Worm (Caenorhabditis elegans) whole organism, L1 larva: ENCODE data around the gene figl-1.

Source experiments
- C04F5.9 ChIP-seq: sonication (generic microtip); optimal IDR thresholded peaks from 2 replicates; lab custom pipeline; 2016; ENCODE audit warnings: missing genetic modification characterization, missing compliant biosample characterization
- C34B4.2 ChIP-seq: sonication (generic microtip); optimal IDR thresholded peaks from 2 replicates; lab custom pipeline; 2017; ENCODE audit warnings: mild to moderate bottlenecking, missing genetic modification characterization, missing compliant biosample characterization
- F16B12.6 ChIP-seq: fragments of 150-350 bp; optimal IDR thresholded peaks from 2 replicates; lab custom pipeline; 2014; ENCODE audit warnings: missing biosample characterization, missing genetic modification characterization
- ceh-63 ChIP-seq: fragments of 200-800 bp; sonication (Bioruptor generic); optimal IDR thresholded peaks from 2 replicates; lab custom pipeline; 2018; ENCODE audit warnings: mild to moderate bottlenecking, missing genetic modification characterization, missing compliant biosample characterization
- ceh-8 ChIP-seq: fragments of 200-800 bp; sonication (Bioruptor generic); optimal IDR thresholded peaks from 2 replicates; lab custom pipeline; 2018; ENCODE audit warnings: mild to moderate bottlenecking, missing genetic modification characterization, moderate library complexity, missing compliant biosample characterization
- ceh-82 ChIP-seq, 3 experiments: fragments of 150-350 bp in 1 of 3; sonication (generic microtip) in 2 of 3; optimal IDR thresholded peaks; 2 replicates each; lab custom pipeline; 2014 to 2017; ENCODE audit warnings: missing biosample characterization in 3 of 3, missing genetic modification characterization in 3 of 3
- ceh-90 ChIP-seq: sonication (generic microtip); optimal IDR thresholded peaks from 2 replicates; lab custom pipeline; 2016; ENCODE audit warnings: missing genetic modification characterization, missing compliant biosample characterization
- ces-1 ChIP-seq: fragments of 150-350 bp; optimal IDR thresholded peaks from 2 replicates; lab custom pipeline; 2014; ENCODE audit warnings: missing biosample characterization, missing genetic modification reagents, missing genetic modification characterization
- dpl-1 ChIP-seq, 3 experiments: fragments of 150-350 bp in 2 of 3; sonication (generic microtip) in 1 of 3; optimal IDR thresholded peaks; 2 replicates each; lab custom pipeline; 2014 to 2017; ENCODE audit warnings: missing biosample characterization in 3 of 3, missing genetic modification characterization in 3 of 3, missing genetic modification reagents in 3 of 3
- egl-13 ChIP-seq: sonication (generic microtip); optimal IDR thresholded peaks from 2 replicates; lab custom pipeline; 2016; ENCODE audit warnings: missing genotype, missing genetic modification reagents, missing genetic modification characterization, missing compliant biosample characterization
- egl-27 ChIP-seq, 2 experiments: fragments of 150-350 bp in 1 of 2; sonication (generic microtip); optimal IDR thresholded peaks; 3 replicates each; lab custom pipeline; 2017 to 2018; ENCODE audit warnings: missing biosample characterization in 2 of 2, missing genetic modification characterization in 2 of 2, missing genetic modification reagents in 2 of 2
- elt-2 ChIP-seq: sonication (generic microtip); optimal IDR thresholded peaks from 2 replicates; lab custom pipeline; 2016; ENCODE audit warnings: missing genetic modification characterization, mild to moderate bottlenecking, inconsistent platforms, missing compliant biosample characterization, missing genetic modification reagents
- fkh-8 ChIP-seq: sonication (generic microtip); optimal IDR thresholded peaks from 2 replicates; lab custom pipeline; 2016; ENCODE audit warnings: mild to moderate bottlenecking, missing genetic modification characterization, missing compliant biosample characterization
- grh-1 ChIP-seq: fragments of 200-800 bp; sonication (Bioruptor generic); IDR thresholded peaks from 2 replicates; pipeline ENCODE4 v1.3.6; 2022; ENCODE audit warnings: missing genetic modification reagents, missing genetic modification characterization, missing compliant biosample characterization
- hlh-17 ChIP-seq: fragments of 200-800 bp; sonication (Bioruptor generic); optimal IDR thresholded peaks from 2 replicates; lab custom pipeline; 2018; ENCODE audit warnings: missing genetic modification characterization, mild to moderate bottlenecking, missing compliant biosample characterization, moderate library complexity, borderline replicate concordance
- hlh-4 ChIP-seq: sonication (generic microtip); optimal IDR thresholded peaks from 2 replicates; lab custom pipeline; 2016; ENCODE audit warnings: mild to moderate bottlenecking, missing genetic modification characterization, missing compliant biosample characterization
- irx-1 ChIP-seq: sonication (generic microtip); optimal IDR thresholded peaks from 2 replicates; lab custom pipeline; 2016; ENCODE audit warnings: missing genetic modification characterization, missing compliant biosample characterization
- isw-1 ChIP-seq: fragments of 200-800 bp; sonication (Bioruptor generic); IDR thresholded peaks from 2 replicates; pipeline ENCODE4 v1.3.6; 2022; ENCODE audit warnings: missing genetic modification characterization, missing compliant biosample characterization
- lin-13 ChIP-seq: fragments of 150-350 bp; optimal IDR thresholded peaks from 2 replicates; lab custom pipeline; 2014; ENCODE audit warnings: missing biosample characterization, missing genetic modification reagents, missing genetic modification characterization
- lin-14 ChIP-seq: fragments of 200-800 bp; sonication (Bioruptor generic); optimal IDR thresholded peaks from 2 replicates; lab custom pipeline; 2018; ENCODE audit warnings: mild to moderate bottlenecking, missing genetic modification characterization, moderate library complexity, missing compliant biosample characterization
- lin-39 ChIP-seq: fragments of 150-350 bp; optimal IDR thresholded peaks from 2 replicates; lab custom pipeline; 2014; ENCODE audit warnings: missing biosample characterization, missing genetic modification reagents, missing genetic modification characterization
- lir-3 ChIP-seq: sonication (generic microtip); optimal IDR thresholded peaks from 2 replicates; lab custom pipeline; 2016; ENCODE audit warnings: mild to moderate bottlenecking, missing genetic modification characterization, moderate library complexity, missing compliant biosample characterization; ENCODE audit not compliant: poor library complexity
- mef-2 ChIP-seq: fragments of 150-350 bp; optimal IDR thresholded peaks from 2 replicates; lab custom pipeline; 2014; ENCODE audit warnings: missing biosample characterization, missing genetic modification characterization
- nhr-11 ChIP-seq: fragments of 150-350 bp; optimal IDR thresholded peaks from 2 replicates; lab custom pipeline; 2014; ENCODE audit warnings: missing biosample characterization, missing genetic modification characterization
- nhr-20 ChIP-seq: sonication (generic microtip); optimal IDR thresholded peaks from 2 replicates; lab custom pipeline; 2016; ENCODE audit warnings: mild to moderate bottlenecking, missing genetic modification characterization, missing compliant biosample characterization
- nhr-237 ChIP-seq: fragments of 150-350 bp; optimal IDR thresholded peaks from 2 replicates; lab custom pipeline; 2014; ENCODE audit warnings: missing biosample characterization, missing genetic modification characterization
- nhr-47 ChIP-seq: sonication (generic microtip); optimal IDR thresholded peaks from 2 replicates; lab custom pipeline; 2016; ENCODE audit warnings: mild to moderate bottlenecking, missing genetic modification characterization, moderate library complexity, missing compliant biosample characterization
- nhr-71 ChIP-seq: sonication (generic microtip); optimal IDR thresholded peaks from 2 replicates; lab custom pipeline; 2016; ENCODE audit warnings: mild to moderate bottlenecking, missing genetic modification characterization, moderate library complexity, missing compliant biosample characterization
- nhr-77 ChIP-seq: fragments of 150-350 bp; optimal IDR thresholded peaks from 2 replicates; lab custom pipeline; 2014; ENCODE audit warnings: missing biosample characterization, missing genetic modification characterization
- pag-3 ChIP-seq: sonication (generic microtip); optimal IDR thresholded peaks from 2 replicates; lab custom pipeline; 2017; ENCODE audit warnings: missing genetic modification characterization, mild to moderate bottlenecking, missing compliant biosample characterization, antibody characterized with exemption, borderline replicate concordance; ENCODE audit not compliant: insufficient read depth
- pax-3 ChIP-seq: fragments of 200-800 bp; sonication (Bioruptor generic); optimal IDR thresholded peaks from 2 replicates; lab custom pipeline; 2018; ENCODE audit warnings: mild to moderate bottlenecking, missing genetic modification characterization, moderate library complexity, missing compliant biosample characterization
- skn-1 ChIP-seq: fragments of 150-350 bp; optimal IDR thresholded peaks from 2 replicates; lab custom pipeline; 2014; ENCODE audit warnings: missing biosample characterization, missing genetic modification characterization
- sptf-1 ChIP-seq: fragments of 150-350 bp; optimal IDR thresholded peaks from 2 replicates; lab custom pipeline; 2014; ENCODE audit warnings: missing biosample characterization, missing genetic modification characterization
- sup-37 ChIP-seq: fragments of 200-800 bp; sonication (Bioruptor generic); optimal IDR thresholded peaks from 2 replicates; lab custom pipeline; 2018; ENCODE audit warnings: mild to moderate bottlenecking, missing genetic modification characterization, missing compliant biosample characterization
- swsn-7 ChIP-seq: sonication (generic microtip); optimal IDR thresholded peaks from 2 replicates; lab custom pipeline; 2016; ENCODE audit warnings: missing genetic modification characterization, missing compliant biosample characterization
- tlp-1 ChIP-seq: fragments of 150-350 bp; optimal IDR thresholded peaks from 2 replicates; lab custom pipeline; 2014; ENCODE audit warnings: missing biosample characterization, missing genetic modification characterization
- unc-62 ChIP-seq: fragments of 150-350 bp; optimal IDR thresholded peaks from 2 replicates; lab custom pipeline; 2014; ENCODE audit warnings: missing biosample characterization, missing genetic modification reagents, missing genetic modification characterization
- unc-86 ChIP-seq: sonication (generic microtip); optimal IDR thresholded peaks from 2 replicates; lab custom pipeline; 2016; ENCODE audit warnings: missing genetic modification characterization, missing compliant biosample characterization
- unc-98 ChIP-seq: fragments of 200-800 bp; sonication (Bioruptor generic); IDR thresholded peaks from 2 replicates; pipeline ENCODE4 v1.3.6; 2022; ENCODE audit warnings: missing genetic modification characterization, missing compliant biosample characterization
- zag-1 ChIP-seq: fragments of 150-350 bp; optimal IDR thresholded peaks from 2 replicates; lab custom pipeline; 2014; ENCODE audit warnings: missing biosample characterization, missing genetic modification characterization
- ztf-11 ChIP-seq, 2 experiments: sonication (generic microtip); optimal IDR thresholded peaks; 2 replicates each; lab custom pipeline; 2016 to 2017; ENCODE audit warnings: missing genetic modification characterization in 2 of 2, missing biosample characterization in 1 of 2, missing compliant biosample characterization in 1 of 2
- ztf-4 ChIP-seq: fragments of 150-350 bp; optimal IDR thresholded peaks from 2 replicates; lab custom pipeline; 2014; ENCODE audit warnings: missing biosample characterization, missing genetic modification characterization

Gene figl-1

ce11 chrV:4387402-4387801 lies 41.6 kb upstream of the figl-1 start, which contains the start of gene F13A2.9:
F13A2.9 (minus strand) TSS chrV:4387502.
- TF ChIP-seq sup-37 (GFP tag; lab: Kevin White, UChicago) (no peak), ztf-4 (tag; lab: Kevin White, UChicago) (no peak), ceh-8 (GFP tag; lab: Kevin White, UChicago) (peak; percentile 74), ceh-90 (tag; lab: Kevin White, UChicago) (peak; percentile 27), ztf-11 (tag; optimal IDR thresholded peaks at IDR 0.05; lab: Kevin White, UChicago) (no peak), sptf-1 (tag; lab: Kevin White, UChicago) (no peak), fkh-8 (tag; lab: Kevin White, UChicago) (peak; percentile 8), lin-14 (GFP tag; lab: Kevin White, UChicago) (no peak), unc-98 (GFP tag; lab: Robert Waterston, UW) (no peak), lir-3 (tag; lab: Kevin White, UChicago) (no peak), grh-1 (GFP tag; lab: Robert Waterston, UW) (no peak), ceh-82 (tag; optimal IDR thresholded peaks at IDR 0.05; lab: Kevin White, UChicago) (no peak), nhr-71 (tag; lab: Kevin White, UChicago) (no peak), pax-3 (tag; lab: Kevin White, UChicago) (no peak), lin-13 (no peak), isw-1 (GFP tag; lab: Robert Waterston, UW) (no peak), F16B12.6 (tag; lab: Kevin White, UChicago) (no peak)
- TF ChIP-seq, all 84 proteins: peak for 3

ce11 chrV:4386173-4386572 lies 40.4 kb upstream of the figl-1 start, which contains the start of gene F13A2.10:
F13A2.10 (minus strand) TSS chrV:4386273.
- TF ChIP-seq egl-27 (tag; optimal IDR thresholded peaks at IDR 0.05; lab: Kevin White, UChicago): no peak
- TF ChIP-seq hlh-17 (GFP tag; lab: Kevin White, UChicago): no peak
- TF ChIP-seq nhr-47 (tag; lab: Kevin White, UChicago): no peak
- TF ChIP-seq zag-1 (tag; lab: Kevin White, UChicago): no peak
- TF ChIP-seq pag-3 (tag; lab: Kevin White, UChicago): no peak
- no peak for TF ChIP-seq hlh-4 (tag; lab: Kevin White, UChicago)
- TF ChIP-seq lin-39 (tag; lab: Kevin White, UChicago): no peak
- no peak for TF ChIP-seq ces-1
- TF ChIP-seq mef-2 (tag; lab: Kevin White, UChicago): no peak
- TF ChIP-seq elt-2 (tag; lab: Kevin White, UChicago): no peak
- no peak for TF ChIP-seq irx-1 (tag; lab: Kevin White, UChicago)
- no peak for TF ChIP-seq C34B4.2 (tag; lab: Kevin White, UChicago)
- no peak for TF ChIP-seq lin-13
- TF ChIP-seq, all 84 proteins: peak for 0

- no peak for TF ChIP-seq skn-1 (tag; lab: Kevin White, UChicago)
- TF ChIP-seq C04F5.9 (tag; lab: Kevin White, UChicago): no peak
- no peak for TF ChIP-seq unc-62
- no peak for TF ChIP-seq nhr-77 (tag; lab: Kevin White, UChicago)
- no peak for TF ChIP-seq unc-86 (tag; lab: Kevin White, UChicago)
- TF ChIP-seq tlp-1 (tag; lab: Kevin White, UChicago): no peak
- no peak for TF ChIP-seq pax-3 (tag; lab: Kevin White, UChicago)
- TF ChIP-seq fkh-8 (tag; lab: Kevin White, UChicago): no peak
- TF ChIP-seq nhr-11: no peak
- no peak for TF ChIP-seq ceh-63 (GFP tag; lab: Kevin White, UChicago)
- TF ChIP-seq lin-39 (tag; lab: Kevin White, UChicago): no peak
- TF ChIP-seq nhr-71 (tag; lab: Kevin White, UChicago): no peak
- TF ChIP-seq isw-1 (GFP tag; lab: Robert Waterston, UW): no peak
- TF ChIP-seq nhr-237: no peak
- TF ChIP-seq swsn-7 (tag; lab: Kevin White, UChicago): no peak
- TF ChIP-seq nhr-20 (tag; lab: Kevin White, UChicago): no peak
- no peak for TF ChIP-seq ceh-82 (tag; optimal IDR thresholded peaks at IDR 0.05; lab: Kevin White, UChicago)
- TF ChIP-seq dpl-1 (GFP tag; optimal IDR thresholded peaks at IDR 0.05; lab: Kevin White, UChicago): no peak
- no peak for TF ChIP-seq egl-13 (tag; lab: Kevin White, UChicago)
- TF ChIP-seq unc-98 (GFP tag; lab: Robert Waterston, UW): no peak
Measured at ce11 chrV:4384482-4384881, 38.7 kb upstream of the figl-1 start, which contains the start of gene F13A2.2. F13A2.2 (minus strand) TSS chrV:4384582.
